Fruit fly (Drosophila melanogaster): ENCODE measurements around the gene CG11109.

DNA sequence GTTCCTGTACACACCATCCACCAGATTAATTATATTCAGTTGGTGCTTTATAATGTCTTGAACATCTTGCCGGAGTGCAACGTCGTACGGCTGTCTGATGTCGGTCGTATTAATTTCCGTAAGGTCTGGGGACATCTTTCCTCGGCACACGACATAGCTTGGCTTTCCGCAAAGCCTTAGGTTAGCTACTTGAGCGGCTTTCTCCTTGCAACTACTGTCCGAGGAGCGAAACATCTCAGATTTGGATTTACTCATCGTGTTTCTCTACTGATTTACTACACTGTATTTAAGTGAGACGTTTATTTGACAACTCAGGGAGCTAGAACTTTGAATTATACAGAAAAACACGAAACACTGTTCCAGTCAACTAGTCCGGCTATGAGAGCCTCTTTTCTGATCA is 35.2 kb upstream of the CG11109 start, which contains the start of the genes CG11226 and CG45428:
- no peak for TF ChIP-seq CG18764 (GFP tag; optimal IDR thresholded peaks at IDR 0.05)
- TF ChIP-seq BtbVII (GFP tag; optimal IDR thresholded peaks at IDR 0.05) = no peak

Data from whole organism, embryonic.